Worm (Caenorhabditis elegans) whole organism, L4/young adult: Measurements from ENCODE around the gene tag-191.

Experiments used
- W03F9.2 ChIP-seq: fragments of 150-350 bp; optimal IDR thresholded peaks from 2 replicates; lab custom pipeline; 2014; ENCODE audit warnings: missing biosample characterization, missing genetic modification characterization
- him-1 ChIP-seq: sonication (generic microtip); optimal IDR thresholded peaks from 2 replicates; lab custom pipeline; 2016; ENCODE audit warnings: missing genotype, missing genetic modification reagents, missing genetic modification characterization, missing compliant biosample characterization

DNA sequence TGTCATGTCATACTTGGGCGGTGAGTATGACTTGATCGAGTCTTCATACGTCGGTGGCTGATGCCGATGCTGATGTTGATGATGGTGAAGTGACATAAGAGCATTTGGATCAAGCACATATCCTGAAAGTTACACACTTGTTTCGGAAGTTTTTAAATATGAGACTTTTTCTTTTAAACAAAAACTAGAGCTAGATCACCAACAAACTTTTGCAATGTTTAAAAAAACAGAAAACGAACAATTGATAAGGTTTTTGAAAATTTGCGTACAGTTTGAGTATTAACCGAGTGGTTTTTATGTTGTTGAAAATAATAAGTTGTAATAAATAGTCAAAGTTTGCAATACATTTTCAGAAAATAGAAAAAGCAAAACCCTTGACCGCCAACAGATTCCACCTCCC is 51.6 kb downstream of the tag-191 start, which contains the start of gene R02D5.4:
- TF ChIP-seq W03F9.2 (tag; lab: Kevin White, UChicago) = no peak
- no peak for TF ChIP-seq him-1 (tag; lab: Kevin White, UChicago)
